Worm (Caenorhabditis elegans) whole organism, mixed stage, embryonic: ENCODE data around the gene T10B10.9.

Experiments
- M03D4.4 ChIP-seq: sonication (generic microtip); optimal IDR thresholded peaks from 2 replicates; lab custom pipeline; 2017; ENCODE audit warnings: mild to moderate bottlenecking, missing genetic modification characterization, missing compliant biosample characterization
- blmp-1 ChIP-seq: fragments of 150-350 bp; optimal IDR thresholded peaks from 2 replicates; lab custom pipeline; 2014; ENCODE audit warnings: missing biosample characterization, missing genetic modification characterization
- ceh-39 ChIP-seq: fragments of 150-350 bp; optimal IDR thresholded peaks from 2 replicates; lab custom pipeline; 2014; ENCODE audit warnings: missing biosample characterization, missing genetic modification characterization
- ceh-43 ChIP-seq: fragments of 200-800 bp; sonication (Bioruptor generic); optimal IDR thresholded peaks from 2 replicates; lab custom pipeline; 2018; ENCODE audit warnings: mild to moderate bottlenecking, missing genetic modification characterization, moderate library complexity, missing compliant biosample characterization
- ceh-83 ChIP-seq: fragments of 200-800 bp; sonication (Bioruptor generic); optimal IDR thresholded peaks from 2 replicates; lab custom pipeline; 2018; ENCODE audit warnings: mild to moderate bottlenecking, missing genetic modification characterization, missing compliant biosample characterization
- ces-1 ChIP-seq: fragments of 150-350 bp; optimal IDR thresholded peaks from 2 replicates; lab custom pipeline; 2014; ENCODE audit warnings: missing biosample characterization, missing genetic modification reagents, missing genetic modification characterization
- cnd-1 ChIP-seq: fragments of 200-800 bp; sonication (Bioruptor generic); optimal IDR thresholded peaks from 2 replicates; lab custom pipeline; 2018; ENCODE audit warnings: mild to moderate bottlenecking, missing genetic modification characterization, missing compliant biosample characterization
- drap-1 ChIP-seq: fragments of 200-800 bp; sonication (Bioruptor generic); optimal IDR thresholded peaks from 3 replicates; lab custom pipeline; 2018; ENCODE audit warnings: mild to moderate bottlenecking, missing genetic modification characterization, missing compliant biosample characterization
- elt-1 ChIP-seq: sonication (generic microtip); optimal IDR thresholded peaks from 2 replicates; lab custom pipeline; 2017; ENCODE audit warnings: missing genetic modification characterization, mild to moderate bottlenecking, missing compliant biosample characterization, antibody characterized with exemption, moderate library complexity, borderline replicate concordance; ENCODE audit not compliant: insufficient read depth
- elt-3 ChIP-seq: fragments of 150-350 bp; optimal IDR thresholded peaks from 2 replicates; lab custom pipeline; 2014; ENCODE audit warnings: missing biosample characterization, missing genetic modification characterization
- flh-1 ChIP-seq: fragments of 200-800 bp; sonication (Bioruptor generic); optimal IDR thresholded peaks from 2 replicates; lab custom pipeline; 2018; ENCODE audit warnings: mild to moderate bottlenecking, missing genetic modification characterization, moderate library complexity, missing compliant biosample characterization
- ham-2 ChIP-seq: fragments of 200-800 bp; sonication (Bioruptor generic); optimal IDR thresholded peaks from 2 replicates; lab custom pipeline; 2018; ENCODE audit warnings: mild to moderate bottlenecking, missing genetic modification characterization, missing compliant biosample characterization
- hlh-1 ChIP-seq: fragments of 150-350 bp; optimal IDR thresholded peaks from 2 replicates; lab custom pipeline; 2014; ENCODE audit warnings: missing biosample characterization, missing genetic modification reagents, missing genetic modification characterization
- lin-13 ChIP-seq: fragments of 150-350 bp; optimal IDR thresholded peaks from 2 replicates; lab custom pipeline; 2014; ENCODE audit warnings: missing biosample characterization, missing genetic modification characterization
- lin-32 ChIP-seq: fragments of 200-800 bp; sonication (Bioruptor generic); optimal IDR thresholded peaks from 2 replicates; lab custom pipeline; 2018; ENCODE audit warnings: mild to moderate bottlenecking, missing genetic modification characterization, missing compliant biosample characterization
- lsy-2 ChIP-seq: fragments of 150-350 bp; optimal IDR thresholded peaks from 2 replicates; lab custom pipeline; 2014; ENCODE audit warnings: missing biosample characterization, missing genetic modification characterization
- mab-5 ChIP-seq: fragments of 150-350 bp; optimal IDR thresholded peaks from 2 replicates; lab custom pipeline; 2014; ENCODE audit warnings: missing biosample characterization, missing genetic modification characterization
- mep-1 ChIP-seq: fragments of 150-350 bp; optimal IDR thresholded peaks from 2 replicates; lab custom pipeline; 2017; ENCODE audit warnings: missing biosample characterization, missing genetic modification reagents, missing genetic modification characterization, inconsistent platforms
- mls-2 ChIP-seq: sonication (generic microtip); optimal IDR thresholded peaks from 2 replicates; lab custom pipeline; 2016; ENCODE audit warnings: mild to moderate bottlenecking, missing genetic modification characterization, moderate library complexity, missing compliant biosample characterization
- nhr-12 ChIP-seq: fragments of 150-350 bp; optimal IDR thresholded peaks from 2 replicates; lab custom pipeline; 2014; ENCODE audit warnings: missing biosample characterization, missing genetic modification characterization
- nhr-237 ChIP-seq: fragments of 150-350 bp; optimal IDR thresholded peaks from 2 replicates; lab custom pipeline; 2014; ENCODE audit warnings: missing biosample characterization, missing genetic modification characterization
- nhr-28 ChIP-seq: fragments of 150-350 bp; optimal IDR thresholded peaks from 2 replicates; lab custom pipeline; 2014; ENCODE audit warnings: missing biosample characterization, missing genetic modification characterization
- nhr-76 ChIP-seq: sonication (generic microtip); optimal IDR thresholded peaks from 2 replicates; lab custom pipeline; 2017; ENCODE audit warnings: missing biosample characterization, missing genetic modification characterization
- pha-4 ChIP-seq: fragments of 150-350 bp; optimal IDR thresholded peaks from 2 replicates; lab custom pipeline; 2018; ENCODE audit warnings: missing biosample characterization, missing genetic modification reagents, missing genetic modification characterization
- sem-2 ChIP-seq: fragments of 200-800 bp; sonication (Bioruptor generic); optimal IDR thresholded peaks from 2 replicates; lab custom pipeline; 2018; ENCODE audit warnings: mild to moderate bottlenecking, missing genetic modification characterization, missing compliant biosample characterization
- snpc-4 ChIP-seq: fragments of 150-350 bp; optimal IDR thresholded peaks from 2 replicates; lab custom pipeline; 2014; ENCODE audit warnings: missing biosample characterization, missing genetic modification characterization
- sptf-1 ChIP-seq: sonication (generic microtip); optimal IDR thresholded peaks from 2 replicates; lab custom pipeline; 2017; ENCODE audit warnings: mild to moderate bottlenecking, missing genetic modification characterization, moderate library complexity, missing compliant biosample characterization
- tbx-8 ChIP-seq: fragments of 200-800 bp; sonication (Bioruptor generic); optimal IDR thresholded peaks from 2 replicates; lab custom pipeline; 2018; ENCODE audit warnings: mild to moderate bottlenecking, missing genetic modification characterization, moderate library complexity, missing compliant biosample characterization
- unc-120 ChIP-seq: sonication (generic microtip); optimal IDR thresholded peaks from 2 replicates; lab custom pipeline; 2017; ENCODE audit warnings: missing genetic modification characterization, missing compliant biosample characterization; ENCODE audit not compliant: poor library complexity, severe bottlenecking
- unc-39 ChIP-seq: fragments of 150-350 bp; optimal IDR thresholded peaks from 2 replicates; lab custom pipeline; 2014; ENCODE audit warnings: missing biosample characterization, missing genetic modification characterization
- unc-62 ChIP-seq: fragments of 150-350 bp; optimal IDR thresholded peaks from 2 replicates; lab custom pipeline; 2014; ENCODE audit warnings: missing biosample characterization, missing genetic modification reagents, missing genetic modification characterization
- zip-8 ChIP-seq: fragments of 150-350 bp; optimal IDR thresholded peaks from 2 replicates; lab custom pipeline; 2014; ENCODE audit warnings: missing biosample characterization, missing genetic modification characterization
- ztf-11 ChIP-seq: fragments of 150-350 bp; optimal IDR thresholded peaks from 2 replicates; lab custom pipeline; 2014; ENCODE audit warnings: missing biosample characterization, missing genetic modification characterization

The T10B10.9 gene

DNA sequence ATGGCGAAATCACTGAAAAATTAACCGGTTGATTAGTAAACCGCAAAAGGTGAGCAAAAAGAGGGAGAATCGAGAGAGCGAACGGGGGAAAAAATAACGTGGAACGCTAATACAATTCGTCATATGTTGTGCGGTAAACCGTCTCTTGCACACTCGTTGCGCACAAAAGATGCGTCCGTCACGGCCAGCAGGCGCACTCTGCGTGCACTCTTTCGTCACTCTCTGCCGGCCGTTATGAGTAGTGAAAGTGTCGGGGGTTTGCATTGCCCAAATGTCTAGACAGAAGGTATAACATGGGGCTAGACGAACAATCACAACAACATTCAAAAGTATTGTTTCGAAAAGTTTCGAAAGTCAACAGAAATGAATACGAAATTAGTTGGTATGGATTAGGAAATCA, 17.2 kb downstream of the T10B10.9 start, which contains the start of gene pkhm-2:
Gene pkhm-2 (minus strand): TSS at position 12 of the 400 bp plus-strand sequence.
- peak; percentile 7 for TF ChIP-seq nhr-12 (tag; lab: Kevin White, UChicago)
- TF ChIP-seq unc-62 (GFP tag; lab: Kevin White, UChicago) = no peak
- TF ChIP-seq blmp-1 (tag; lab: Kevin White, UChicago) = peak; percentile 70
- peak; percentile 37 for TF ChIP-seq lin-32 (GFP tag; lab: Kevin White, UChicago)
- TF ChIP-seq ceh-83 (GFP tag; lab: Kevin White, UChicago) = peak; percentile 44
- peak; percentile 22 for TF ChIP-seq flh-1 (GFP tag; lab: Kevin White, UChicago)
- peak; percentile 71 for TF ChIP-seq sptf-1
- TF ChIP-seq lin-13 (tag; lab: Kevin White, UChicago) = peak; percentile 96
- TF ChIP-seq elt-3 (tag; lab: Kevin White, UChicago) = peak; percentile 9
- TF ChIP-seq ztf-11 (tag; lab: Kevin White, UChicago) = peak; percentile 15
- peak; percentile 52 for TF ChIP-seq M03D4.4 (tag; lab: Kevin White, UChicago)
- no peak for TF ChIP-seq ces-1 (GFP tag; lab: Kevin White, UChicago)
- peak; percentile 40 for TF ChIP-seq lsy-2
- TF ChIP-seq mep-1 (tag; lab: Kevin White, UChicago) = peak; percentile 73
- TF ChIP-seq drap-1 = peak; percentile 81
- peak; percentile 71 for TF ChIP-seq cnd-1 (tag; lab: Kevin White, UChicago)
- peak; percentile 44 for TF ChIP-seq unc-120
- TF ChIP-seq unc-39 (tag; lab: Kevin White, UChicago) = no peak
- no peak for TF ChIP-seq nhr-76 (tag; lab: Kevin White, UChicago)
- no peak for TF ChIP-seq mls-2 (tag; lab: Kevin White, UChicago)
- TF ChIP-seq nhr-28 (tag; lab: Kevin White, UChicago) = no peak
- TF ChIP-seq pha-4 (tag; lab: Kevin White, UChicago) = peak; percentile 89
- TF ChIP-seq hlh-1 (tag; lab: Kevin White, UChicago) = peak; percentile 38
- peak; percentile 13 for TF ChIP-seq nhr-237 (tag; lab: Kevin White, UChicago)
- peak; percentile 38 for TF ChIP-seq ham-2
- TF ChIP-seq, all 35 proteins: peak for 19

DNA sequence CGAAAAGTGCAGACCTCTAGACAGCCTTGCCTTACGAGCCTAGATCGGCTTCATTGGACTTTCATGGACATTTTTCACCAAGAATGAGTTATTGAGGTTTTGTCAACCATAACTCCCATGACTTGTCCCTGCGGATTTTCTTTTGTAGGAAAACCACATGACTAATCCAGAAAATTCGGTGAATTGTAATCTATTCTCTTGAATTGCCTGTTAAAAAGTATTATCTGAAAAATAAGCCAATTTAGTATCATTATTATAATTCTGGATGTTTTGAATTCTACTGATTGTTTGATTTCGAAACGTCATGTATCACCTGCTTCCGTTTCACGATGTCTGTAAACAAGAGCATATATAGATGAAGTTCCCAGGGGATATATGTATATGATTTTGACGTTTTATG, 24.3 kb downstream of the T10B10.9 start:
- TF ChIP-seq mep-1 (tag; lab: Kevin White, UChicago) = no peak
- TF ChIP-seq ham-2 = no peak
- no peak for TF ChIP-seq drap-1
- TF ChIP-seq tbx-8 (GFP tag; lab: Kevin White, UChicago) = no peak
- no peak for TF ChIP-seq lin-32 (GFP tag; lab: Kevin White, UChicago)
- TF ChIP-seq snpc-4 = no peak

DNA sequence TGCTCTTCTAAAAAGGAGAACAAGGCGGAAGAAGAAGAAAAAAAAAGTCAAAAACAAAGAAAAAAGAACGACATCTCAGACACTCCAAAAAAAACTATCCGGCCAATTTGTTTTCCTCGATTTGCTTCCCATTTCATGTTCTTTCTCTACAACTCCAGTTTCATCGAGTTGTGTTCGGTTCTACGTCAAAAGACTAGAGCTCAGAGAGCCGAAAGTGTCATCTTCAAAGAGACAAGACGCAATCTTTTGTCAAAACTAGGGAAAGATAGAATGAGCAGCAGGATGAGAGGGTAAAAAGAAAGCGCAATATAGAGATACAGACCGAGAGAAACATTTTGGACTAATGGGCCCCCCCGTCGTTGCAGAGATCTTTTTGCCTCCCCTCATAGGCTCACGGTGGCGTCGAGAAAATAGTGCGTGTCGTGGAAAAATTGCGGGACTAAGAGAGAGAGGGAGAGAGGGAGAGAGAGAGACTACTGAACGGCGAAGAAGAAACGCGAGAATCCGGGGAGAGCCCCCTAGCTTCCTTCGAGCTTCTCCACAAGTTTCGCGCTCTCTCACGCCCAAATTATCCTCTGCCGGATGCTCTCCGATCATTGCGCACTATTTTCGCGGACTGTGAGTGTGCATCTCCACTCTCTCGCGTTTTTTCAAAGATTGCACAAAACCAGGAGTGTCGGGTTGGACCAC, 24.9 kb downstream of the T10B10.9 start:
- TF ChIP-seq pha-4 (tag; lab: Kevin White, UChicago) (no peak), ztf-11 (tag; lab: Kevin White, UChicago) (peak; percentile 4), ces-1 (GFP tag; lab: Kevin White, UChicago) (peak; percentile 73), sptf-1 (peak; percentile 67), elt-1 (tag; lab: Kevin White, UChicago) (no peak), drap-1 (peak; percentile 29), unc-120 (peak; percentile 89), mls-2 (tag; lab: Kevin White, UChicago) (peak; percentile 40), zip-8 (tag; lab: Kevin White, UChicago) (no peak), nhr-237 (tag; lab: Kevin White, UChicago) (no peak), lsy-2 (no peak), unc-62 (GFP tag; lab: Kevin White, UChicago) (peak; percentile 72), hlh-1 (tag; lab: Kevin White, UChicago) (peak; percentile 65), mab-5 (tag; lab: Kevin White, UChicago) (peak; percentile 4)

DNA sequence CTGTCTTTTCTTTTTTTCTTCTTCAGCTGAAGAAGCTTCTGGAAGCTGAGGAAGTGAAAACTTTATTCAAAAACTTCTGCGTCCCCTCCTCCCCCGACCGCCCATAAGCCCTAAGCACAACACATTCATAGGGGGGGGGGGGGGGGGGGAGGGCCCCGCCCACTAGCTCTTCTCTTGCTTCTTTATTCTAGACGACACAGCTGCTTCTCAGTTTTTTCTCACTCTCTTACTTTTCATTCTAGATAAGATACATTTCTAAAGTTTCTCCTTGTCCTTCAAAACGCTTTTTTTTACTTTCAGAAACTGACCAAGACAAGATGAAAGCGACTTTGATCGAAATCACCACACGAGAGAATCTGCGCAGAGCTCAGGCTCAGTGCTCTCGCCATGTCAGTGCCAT, 25.6 kb downstream of the T10B10.9 start, which contains the start of gene T10B10.4:
Gene T10B10.4 (plus strand): TSS at position 301 of the 400 bp plus-strand sequence.
- TF ChIP-seq elt-3 (tag; lab: Kevin White, UChicago) (no peak), nhr-237 (tag; lab: Kevin White, UChicago) (no peak), ceh-43 (GFP tag; lab: Kevin White, UChicago) (no peak), ces-1 (GFP tag; lab: Kevin White, UChicago) (no peak), ztf-11 (tag; lab: Kevin White, UChicago) (no peak), snpc-4 (no peak), lin-32 (GFP tag; lab: Kevin White, UChicago) (no peak), elt-1 (tag; lab: Kevin White, UChicago) (no peak), mab-5 (tag; lab: Kevin White, UChicago) (no peak), flh-1 (GFP tag; lab: Kevin White, UChicago) (no peak), sem-2 (no peak), nhr-12 (tag; lab: Kevin White, UChicago) (no peak), ceh-39 (tag; lab: Kevin White, UChicago) (no peak), sptf-1 (no peak)
- TF ChIP-seq, all 35 proteins: peak for 0
